Fruit fly (Drosophila melanogaster) whole organism, pupa: ENCODE data around the gene mts.

Experiments used
- CG10348 ChIP-seq: fragments of 200-800 bp; sonication (Bioruptor generic); IDR thresholded peaks from 2 replicates; pipeline ENCODE4 v1.3.6; 2022; ENCODE audit warnings: missing biosample characterization, missing genetic modification characterization
- CG12605 ChIP-seq: fragments of 200-800 bp; sonication (Bioruptor generic); IDR thresholded peaks from 2 replicates; pipeline ENCODE4 v1.3.6; 2022; ENCODE audit warnings: missing biosample characterization, missing genetic modification characterization
- CG13204 ChIP-seq: fragments of 200-800 bp; sonication (Bioruptor generic); optimal IDR thresholded peaks from 2 replicates; lab custom pipeline; 2018; ENCODE audit warnings: missing biosample characterization, mild to moderate bottlenecking, missing genetic modification characterization, moderate library complexity
- CG14655 ChIP-seq: fragments of 200-800 bp; sonication (Bioruptor generic); optimal IDR thresholded peaks from 3 replicates; lab custom pipeline; 2017; ENCODE audit warnings: mild to moderate bottlenecking, missing biosample characterization, missing genetic modification reagents, missing genetic modification characterization
- CG15710 ChIP-seq: fragments of 200-800 bp; sonication (Bioruptor generic); optimal IDR thresholded peaks from 2 replicates; lab custom pipeline; 2018; ENCODE audit warnings: missing biosample characterization, mild to moderate bottlenecking, missing genetic modification characterization, moderate library complexity
- CG17806 ChIP-seq: fragments of 200-800 bp; sonication (Bioruptor generic); optimal IDR thresholded peaks from 2 replicates; lab custom pipeline; 2018; ENCODE audit warnings: missing biosample characterization, mild to moderate bottlenecking, missing genetic modification characterization, moderate library complexity
- CG32121 ChIP-seq: fragments of 200-800 bp; sonication (Bioruptor generic); IDR thresholded peaks from 2 replicates; pipeline ENCODE4 v1.3.6; 2022; ENCODE audit warnings: missing biosample characterization, missing genetic modification characterization
- CG34367 ChIP-seq: fragments of 200-800 bp; sonication (Bioruptor generic); optimal IDR thresholded peaks from 2 replicates; lab custom pipeline; 2018; ENCODE audit warnings: missing biosample characterization, mild to moderate bottlenecking, missing genetic modification characterization
- CG4496 ChIP-seq: fragments of 200-800 bp; sonication (Bioruptor generic); IDR thresholded peaks from 3 replicates; pipeline ENCODE4 v1.3.6; 2022; ENCODE audit warnings: missing biosample characterization, missing genetic modification characterization
- CG8159 ChIP-seq: fragments of 200-800 bp; sonication (Bioruptor generic); optimal IDR thresholded peaks from 3 replicates; lab custom pipeline; 2018; ENCODE audit warnings: missing biosample characterization, mild to moderate bottlenecking, missing genetic modification characterization, moderate library complexity
- CG8301 ChIP-seq: fragments of 200-800 bp; sonication (Bioruptor generic); optimal IDR thresholded peaks from 2 replicates; lab custom pipeline; 2018; ENCODE audit warnings: missing biosample characterization, mild to moderate bottlenecking, missing genetic modification characterization
- CG9948 ChIP-seq: fragments of 200-800 bp; sonication (Bioruptor generic); optimal IDR thresholded peaks from 2 replicates; lab custom pipeline; 2018; ENCODE audit warnings: missing biosample characterization, mild to moderate bottlenecking, missing genetic modification characterization, moderate library complexity
- D1 ChIP-seq: fragments of 200-800 bp; sonication (Bioruptor generic); optimal IDR thresholded peaks from 2 replicates; lab custom pipeline; 2018; ENCODE audit warnings: missing biosample characterization, mild to moderate bottlenecking, missing genetic modification characterization, moderate library complexity
- EcR ChIP-seq: fragments of 200-800 bp; sonication (Bioruptor generic); optimal IDR thresholded peaks from 3 replicates; lab custom pipeline; 2019; ENCODE audit warnings: missing biosample characterization, missing genetic modification characterization, mild to moderate bottlenecking, moderate library complexity, missing genetic modification reagents
- Ets98B ChIP-seq: fragments of 200-800 bp; sonication (Bioruptor generic); IDR thresholded peaks from 2 replicates; pipeline ENCODE4 v1.3.6; 2022; ENCODE audit warnings: missing biosample characterization, missing genetic modification characterization
- Pif1A ChIP-seq: fragments of 200-800 bp; sonication (Bioruptor generic); optimal IDR thresholded peaks from 3 replicates; lab custom pipeline; 2016; ENCODE audit warnings: missing biosample characterization, missing genetic modification characterization
- Pif1B ChIP-seq: fragments of 200-800 bp; sonication (Bioruptor generic); optimal IDR thresholded peaks from 3 replicates; lab custom pipeline; 2016; ENCODE audit warnings: missing biosample characterization, missing genetic modification characterization
- Snoo ChIP-seq: fragments of 200-800 bp; sonication (Bioruptor generic); optimal IDR thresholded peaks from 3 replicates; lab custom pipeline; 2017; ENCODE audit warnings: missing biosample characterization, mild to moderate bottlenecking, missing genetic modification characterization, inconsistent platforms
- fd96Ca ChIP-seq: fragments of 200-800 bp; sonication (Bioruptor generic); IDR thresholded peaks from 3 replicates; pipeline ENCODE4 v1.3.6; 2022; ENCODE audit warnings: missing biosample characterization, missing genetic modification characterization
- gl ChIP-seq: fragments of 200-800 bp; sonication (Bioruptor generic); optimal IDR thresholded peaks from 2 replicates; lab custom pipeline; 2018; ENCODE audit warnings: missing biosample characterization, mild to moderate bottlenecking, missing genetic modification characterization
- rn ChIP-seq: fragments of 200-800 bp; sonication (Bioruptor generic); IDR thresholded peaks from 2 replicates; pipeline ENCODE4 v1.3.6; 2022; ENCODE audit warnings: missing biosample characterization, missing genetic modification characterization

The mts gene

DNA sequence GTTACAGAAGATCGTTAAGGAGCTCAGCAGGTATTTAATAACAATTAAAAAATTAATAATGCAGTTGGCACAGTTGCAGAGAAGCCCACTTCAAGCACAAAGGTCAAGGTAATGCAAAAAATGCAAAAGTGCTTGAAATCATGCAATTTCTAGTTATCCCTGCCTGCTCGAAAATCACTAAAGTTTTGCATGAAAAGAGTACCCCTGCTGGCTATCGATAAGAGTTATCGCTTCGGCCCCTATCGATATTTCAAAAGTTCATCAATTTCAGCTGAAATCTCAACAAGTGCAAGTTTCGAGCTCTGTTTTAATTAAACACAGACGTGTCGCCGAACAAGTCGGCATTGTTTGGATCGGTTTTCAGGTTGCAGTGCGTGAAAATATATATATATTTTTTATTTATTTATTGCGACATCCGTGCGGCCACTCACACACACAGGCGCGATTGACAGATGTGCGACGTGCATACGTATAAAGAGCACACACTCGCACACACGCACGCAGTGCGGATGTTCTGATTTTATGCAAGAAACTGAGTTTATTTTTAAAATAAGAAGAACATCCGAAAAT, 6.1 kb upstream of the mts start:
- TF ChIP-seq Pif1A (GFP tag; lab: Kevin White, UChicago), result no peak
- peak; percentile 58; the same call in 2 of the 3 replicates for TF ChIP-seq CG4496
- TF ChIP-seq EcR, result peak; percentile 60
- TF ChIP-seq gl (tag; lab: Kevin White, UChicago), result no peak
- peak; percentile 29 for TF ChIP-seq CG12605 (GFP tag; lab: Robert Waterston, UW)
- peak; percentile 7 for TF ChIP-seq CG8159 (tag; lab: Kevin White, UChicago)
- peak; percentile 70 for TF ChIP-seq fd96Ca
- no peak for TF ChIP-seq Ets98B (GFP tag; lab: Robert Waterston, UW)
- no peak for TF ChIP-seq CG10348 (GFP tag; lab: Robert Waterston, UW)
- TF ChIP-seq Pif1B (GFP tag; lab: Kevin White, UChicago), result peak; percentile 66
- peak; percentile 2 for TF ChIP-seq CG15710 (tag; lab: Kevin White, UChicago)
- TF ChIP-seq rn (GFP tag; lab: Robert Waterston, UW), result no peak
- no peak for TF ChIP-seq CG8301 (tag; lab: Kevin White, UChicago)
- TF ChIP-seq CG14655 (GFP tag; lab: Kevin White, UChicago), result no peak
- peak; percentile 37 for TF ChIP-seq Snoo (tag; lab: Kevin White, UChicago)
- no peak for TF ChIP-seq CG13204
- TF ChIP-seq CG32121 (GFP tag; lab: Robert Waterston, UW), result peak; percentile 33; the same call in 1 of the 2 replicates
- peak; percentile 17 for TF ChIP-seq CG34367 (tag; lab: Kevin White, UChicago)
- TF ChIP-seq CG9948 (tag; lab: Kevin White, UChicago), result no peak
- no peak for TF ChIP-seq CG17806
- TF ChIP-seq D1 (tag; lab: Kevin White, UChicago), result peak; percentile 39

DNA sequence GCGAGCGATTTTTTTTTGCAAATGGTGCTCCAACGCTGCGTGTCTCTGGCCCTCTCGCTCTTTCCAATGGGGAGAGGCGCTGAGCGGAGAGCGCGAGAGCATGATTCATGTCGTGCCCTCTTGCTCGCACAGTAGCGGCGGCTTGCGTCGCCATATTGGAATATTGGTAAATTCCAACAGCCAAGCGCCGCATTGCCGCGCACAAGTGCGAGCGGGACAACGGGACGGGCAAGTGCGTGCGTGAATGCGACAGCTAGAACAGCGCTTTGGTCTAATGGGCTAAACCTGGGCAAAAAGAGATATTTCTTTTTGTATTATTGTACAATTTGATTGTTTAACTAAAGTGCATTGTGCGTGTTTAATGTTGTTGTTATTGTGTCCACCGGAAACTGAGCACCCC, 781 bp downstream of the mts start:
- TF ChIP-seq CG4496 (peak; percentile 73), CG34367 (tag; lab: Kevin White, UChicago) (peak; percentile 15), fd96Ca (peak; percentile 67), CG13204 (peak; percentile 51), CG10348 (GFP tag; lab: Robert Waterston, UW) (no peak), CG12605 (GFP tag; lab: Robert Waterston, UW) (no peak), CG15710 (tag; lab: Kevin White, UChicago) (peak; percentile 34), Snoo (tag; lab: Kevin White, UChicago) (peak; percentile 18), Ets98B (GFP tag; lab: Robert Waterston, UW) (peak; percentile 31), CG17806 (no peak), CG32121 (GFP tag; lab: Robert Waterston, UW) (peak; percentile 60), rn (GFP tag; lab: Robert Waterston, UW) (no peak), CG9948 (tag; lab: Kevin White, UChicago) (no peak), Pif1B (GFP tag; lab: Kevin White, UChicago) (peak; percentile 38), gl (tag; lab: Kevin White, UChicago) (no peak), CG8159 (tag; lab: Kevin White, UChicago) (peak; percentile 7), CG8301 (tag; lab: Kevin White, UChicago) (peak; percentile 14), EcR (no peak), D1 (tag; lab: Kevin White, UChicago) (no peak), CG14655 (GFP tag; lab: Kevin White, UChicago) (peak; percentile 46), Pif1A (GFP tag; lab: Kevin White, UChicago) (no peak)

DNA sequence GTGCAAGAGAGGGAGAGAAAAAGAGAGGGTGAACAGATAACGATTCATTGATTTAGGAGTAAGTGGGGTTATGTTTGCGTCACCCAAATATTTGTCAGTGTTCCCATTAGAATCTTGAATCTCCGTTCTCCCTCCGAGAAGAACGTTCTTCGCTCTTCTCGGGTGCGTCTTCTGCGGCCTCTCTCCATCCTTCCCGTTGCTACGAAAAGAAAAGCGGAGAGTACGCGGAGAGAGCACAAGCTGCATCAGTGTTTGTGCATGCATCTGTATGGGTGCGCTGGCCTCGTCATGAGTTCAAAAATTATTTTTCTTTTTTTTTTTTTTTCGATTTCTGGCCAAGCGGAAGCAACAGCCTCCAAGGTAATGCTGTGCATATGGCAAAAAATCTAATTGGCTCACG, 1.5 kb downstream of the mts start:
- TF ChIP-seq EcR (no peak), CG32121 (GFP tag; lab: Robert Waterston, UW) (peak; percentile 64; the same call in 1 of the 2 replicates), CG4496 (peak; percentile 47; the same call in 2 of the 3 replicates), fd96Ca (0 out of 3 replicates have a peak, but pooled peaks have one; percentile 14)
- TF ChIP-seq, all 21 proteins: peak for 3

DNA sequence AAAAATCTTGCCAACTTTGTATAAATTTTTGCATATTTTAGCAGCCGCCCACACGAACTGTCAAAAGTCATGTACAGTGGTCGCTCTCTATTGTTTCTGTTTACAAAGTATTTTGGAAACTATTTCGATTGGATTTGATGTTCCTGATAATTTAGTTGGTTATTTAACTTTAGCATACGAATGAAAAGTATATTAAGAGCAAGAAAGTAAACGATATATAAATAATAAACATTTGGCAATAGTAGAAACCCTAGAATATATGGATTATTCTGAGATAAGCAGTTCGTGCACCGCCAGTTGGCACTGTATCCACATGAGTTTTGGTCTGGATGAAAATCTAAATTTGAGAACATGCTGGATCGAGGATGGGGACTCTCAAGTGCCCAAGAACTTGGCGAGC, 5.8 kb downstream of the mts start:
- peak; percentile 2 for TF ChIP-seq CG9948 (tag; lab: Kevin White, UChicago)
- no peak for TF ChIP-seq CG32121 (GFP tag; lab: Robert Waterston, UW)

DNA sequence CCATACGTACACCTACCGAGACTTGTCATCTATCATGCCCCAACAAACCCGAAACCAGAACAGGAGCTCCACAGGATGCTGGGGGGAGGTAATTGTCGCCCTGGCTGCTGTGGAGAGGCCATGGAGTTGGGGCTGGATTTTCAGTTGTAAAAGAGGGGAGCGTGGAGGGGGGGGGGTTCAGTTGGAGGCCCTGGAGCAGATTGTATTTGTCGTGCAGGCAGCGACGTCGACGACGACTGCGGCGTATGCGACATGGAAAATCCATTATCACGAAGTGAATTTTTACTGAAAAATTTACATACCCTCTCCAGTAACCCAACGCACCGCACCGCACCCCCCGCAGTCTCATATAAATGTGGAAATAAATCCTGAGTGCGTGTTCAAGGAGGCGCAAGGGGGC, 6.2 kb downstream of the mts start:
- no peak for TF ChIP-seq CG14655 (GFP tag; lab: Kevin White, UChicago)
- TF ChIP-seq CG34367 (tag; lab: Kevin White, UChicago), result no peak
- TF ChIP-seq CG9948 (tag; lab: Kevin White, UChicago), result no peak
- TF ChIP-seq CG15710 (tag; lab: Kevin White, UChicago), result no peak
- no peak for TF ChIP-seq gl (tag; lab: Kevin White, UChicago)
- no peak for TF ChIP-seq CG17806
- no peak for TF ChIP-seq Snoo (tag; lab: Kevin White, UChicago)
- no peak for TF ChIP-seq CG8301 (tag; lab: Kevin White, UChicago)
- no peak for TF ChIP-seq EcR
- TF ChIP-seq D1 (tag; lab: Kevin White, UChicago), result no peak
- no peak for TF ChIP-seq Pif1A (GFP tag; lab: Kevin White, UChicago)
- TF ChIP-seq CG12605 (GFP tag; lab: Robert Waterston, UW), result no peak
- no peak for TF ChIP-seq CG32121 (GFP tag; lab: Robert Waterston, UW)
- no peak for TF ChIP-seq Pif1B (GFP tag; lab: Kevin White, UChicago)
- no peak for TF ChIP-seq CG8159 (tag; lab: Kevin White, UChicago)

DNA sequence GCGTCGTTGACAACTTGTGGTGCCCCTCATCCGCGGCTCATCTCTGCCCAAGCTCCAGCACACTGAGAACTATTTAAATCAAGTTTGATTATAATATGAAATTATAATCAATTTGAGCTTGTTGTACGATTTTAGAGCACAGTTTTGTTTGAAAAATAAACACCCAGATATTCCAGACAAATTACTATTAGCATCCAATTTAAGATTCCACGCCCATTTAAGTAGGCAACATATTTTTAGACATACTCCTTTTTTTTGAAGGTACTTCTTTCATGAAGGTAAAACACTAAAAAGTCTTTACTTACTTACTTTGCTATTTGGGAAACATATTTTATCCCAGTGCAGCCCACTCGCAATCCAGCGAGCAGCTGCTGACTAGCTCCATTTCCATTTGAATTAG, 10.6 kb downstream of the mts start:
- no peak for TF ChIP-seq CG17806
- no peak for TF ChIP-seq fd96Ca
- TF ChIP-seq Snoo (tag; lab: Kevin White, UChicago), result no peak
- TF ChIP-seq CG12605 (GFP tag; lab: Robert Waterston, UW), result no peak
- no peak for TF ChIP-seq CG34367 (tag; lab: Kevin White, UChicago)
- TF ChIP-seq CG32121 (GFP tag; lab: Robert Waterston, UW), result no peak
